Worm (Caenorhabditis elegans) whole organism, L4 larva: ENCODE data around the gene T05A7.1.

ENCODE experiments used
- F10B5.3 ChIP-seq: sonication (generic microtip); optimal IDR thresholded peaks from 2 replicates; lab custom pipeline; 2016; ENCODE audit warnings: mild to moderate bottlenecking, missing genetic modification characterization, missing compliant biosample characterization
- F44E2.7 ChIP-seq: fragments of 200-800 bp; sonication (Bioruptor generic); IDR thresholded peaks from 2 replicates; pipeline ENCODE4 v2.1.2; 2022; ENCODE audit warnings: missing genetic modification characterization, missing compliant biosample characterization
- F49E8.2 ChIP-seq: sonication (generic microtip); optimal IDR thresholded peaks from 2 replicates; lab custom pipeline; 2016; ENCODE audit warnings: missing compliant biosample characterization, mild to moderate bottlenecking, missing genetic modification characterization, borderline replicate concordance
- T20F7.1 ChIP-seq: fragments of 200-800 bp; sonication (Bioruptor generic); optimal IDR thresholded peaks from 2 replicates; lab custom pipeline; 2018; ENCODE audit warnings: mild to moderate bottlenecking, missing genetic modification characterization, missing compliant biosample characterization
- Y105C5A.15 ChIP-seq: fragments of 200-800 bp; sonication (Bioruptor generic); IDR thresholded peaks from 2 replicates; pipeline ENCODE4 v1.3.6; 2022; ENCODE audit warnings: missing genetic modification characterization, missing compliant biosample characterization
- Y48G9A.11 ChIP-seq: fragments of 200-800 bp; sonication (Bioruptor generic); IDR thresholded peaks from 2 replicates; pipeline ENCODE4 v1.3.6; 2022; ENCODE audit warnings: missing genetic modification reagents, missing genetic modification characterization, missing compliant biosample characterization
- Y75B8A.6 ChIP-seq: fragments of 200-800 bp; sonication (Bioruptor generic); IDR thresholded peaks from 2 replicates; pipeline ENCODE4 v1.3.6; 2022; ENCODE audit warnings: missing genetic modification reagents, missing genetic modification characterization, missing compliant biosample characterization
- arid-1 ChIP-seq: fragments of 200-800 bp; sonication (Bioruptor generic); conservative IDR thresholded peaks from 2 replicates; pipeline ENCODE4 v1.3.6; 2022; ENCODE audit warnings: missing genetic modification reagents, missing genetic modification characterization, missing compliant biosample characterization
- ceh-44 ChIP-seq: fragments of 200-800 bp; sonication (Bioruptor generic); IDR thresholded peaks from 2 replicates; pipeline ENCODE4 v1.3.6; 2022; ENCODE audit warnings: missing genetic modification reagents, missing genetic modification characterization, missing compliant biosample characterization
- ceh-62 ChIP-seq: sonication (generic microtip); optimal IDR thresholded peaks from 2 replicates; lab custom pipeline; 2017; ENCODE audit warnings: missing biosample characterization, missing genetic modification characterization
- cey-2 ChIP-seq: sonication (generic microtip); optimal IDR thresholded peaks from 3 replicates; lab custom pipeline; 2017; ENCODE audit warnings: missing genetic modification characterization, mild to moderate bottlenecking, missing compliant biosample characterization, antibody characterized with exemption, borderline replicate concordance; ENCODE audit not compliant: insufficient read depth
- daf-12 ChIP-seq: fragments of 150-350 bp; optimal IDR thresholded peaks from 2 replicates; lab custom pipeline; 2014; ENCODE audit warnings: missing biosample characterization, missing genetic modification reagents, missing genetic modification characterization
- daf-16 ChIP-seq, 3 experiments: sonication (generic microtip); optimal IDR thresholded peaks; 2 replicates each; lab custom pipeline; 2016 to 2017; ENCODE audit warnings: missing genetic modification characterization in 3 of 3, missing genetic modification reagents in 3 of 3, mild to moderate bottlenecking in 2 of 3, missing compliant biosample characterization in 2 of 3, missing biosample characterization in 1 of 3, moderate library complexity in 1 of 3
- dmd-6 ChIP-seq: fragments of 200-800 bp; sonication (Bioruptor generic); IDR thresholded peaks from 2 replicates; pipeline ENCODE4 v1.3.6; 2022; ENCODE audit warnings: missing genetic modification reagents, missing genetic modification characterization, missing compliant biosample characterization
- duxl-1 ChIP-seq: sonication (generic microtip); optimal IDR thresholded peaks from 2 replicates; lab custom pipeline; 2016; ENCODE audit warnings: mild to moderate bottlenecking, missing genetic modification characterization, moderate library complexity, missing compliant biosample characterization; ENCODE audit not compliant: poor library complexity
- dve-1 ChIP-seq: sonication (generic microtip); optimal IDR thresholded peaks from 2 replicates; lab custom pipeline; 2017; ENCODE audit warnings: antibody characterized with exemption, mild to moderate bottlenecking, missing genetic modification characterization, missing compliant biosample characterization; ENCODE audit not compliant: insufficient read depth
- egl-27 ChIP-seq: sonication (generic microtip); optimal IDR thresholded peaks from 3 replicates; lab custom pipeline; 2017; ENCODE audit warnings: missing biosample characterization, missing genetic modification reagents, missing genetic modification characterization
- gei-8 ChIP-seq: fragments of 200-800 bp; sonication (Bioruptor generic); optimal IDR thresholded peaks from 2 replicates; lab custom pipeline; 2018; ENCODE audit warnings: mild to moderate bottlenecking, missing genetic modification characterization, missing compliant biosample characterization
- hmg-1.1 ChIP-seq: fragments of 200-800 bp; sonication (Bioruptor generic); IDR thresholded peaks from 2 replicates; pipeline ENCODE4 v1.3.6; 2022; ENCODE audit warnings: missing genetic modification reagents, missing genetic modification characterization, missing compliant biosample characterization
- jun-1 ChIP-seq: fragments of 150-350 bp; optimal IDR thresholded peaks from 2 replicates; lab custom pipeline; 2014; ENCODE audit warnings: missing biosample characterization, missing genetic modification reagents, missing genetic modification characterization
- lim-7 ChIP-seq: fragments of 200-800 bp; sonication (Bioruptor generic); IDR thresholded peaks from 2 replicates; pipeline ENCODE4 v1.3.6; 2022; ENCODE audit warnings: missing genetic modification characterization, missing compliant biosample characterization
- lin-38 ChIP-seq: fragments of 200-800 bp; sonication (Bioruptor generic); IDR thresholded peaks from 2 replicates; pipeline ENCODE4 v1.3.6; 2022; ENCODE audit warnings: missing genetic modification reagents, missing genetic modification characterization, missing compliant biosample characterization
- lin-39 ChIP-seq: fragments of 150-350 bp; optimal IDR thresholded peaks from 2 replicates; lab custom pipeline; 2014; ENCODE audit warnings: missing biosample characterization, missing genetic modification reagents, missing genetic modification characterization
- lsy-2 ChIP-seq, 2 experiments: fragments of 150-350 bp in 1 of 2; sonication (generic microtip) in 1 of 2; optimal IDR thresholded peaks; 2 replicates each; lab custom pipeline; 2014 to 2017; ENCODE audit warnings: missing biosample characterization in 2 of 2, missing genetic modification characterization in 2 of 2
- mep-1 ChIP-seq: fragments of 150-350 bp; sonication (generic microtip); optimal IDR thresholded peaks from 3 replicates; lab custom pipeline; 2014; ENCODE audit warnings: missing biosample characterization, missing genetic modification characterization
- mes-2 ChIP-seq: sonication (generic microtip); optimal IDR thresholded peaks from 2 replicates; lab custom pipeline; 2016; ENCODE audit warnings: missing genotype, mild to moderate bottlenecking, missing genetic modification characterization, missing compliant biosample characterization; ENCODE audit not compliant: poor library complexity, severe bottlenecking
- nhr-102 ChIP-seq: sonication (generic microtip); optimal IDR thresholded peaks from 2 replicates; lab custom pipeline; 2016; ENCODE audit warnings: mild to moderate bottlenecking, missing genetic modification characterization, moderate library complexity, missing compliant biosample characterization
- nhr-237 ChIP-seq: sonication (generic microtip); optimal IDR thresholded peaks from 2 replicates; lab custom pipeline; 2017; ENCODE audit warnings: missing biosample characterization, missing genetic modification characterization
- nhr-42 ChIP-seq: fragments of 200-800 bp; sonication (Bioruptor generic); IDR thresholded peaks from 2 replicates; pipeline ENCODE4 v1.3.6; 2022; ENCODE audit warnings: missing genetic modification characterization, missing compliant biosample characterization
- php-3 ChIP-seq: fragments of 200-800 bp; sonication (Bioruptor generic); IDR thresholded peaks from 2 replicates; pipeline ENCODE4 v1.3.6; 2022; ENCODE audit warnings: missing genetic modification reagents, missing genetic modification characterization, missing compliant biosample characterization
- saeg-2 ChIP-seq: fragments of 200-800 bp; sonication (Bioruptor generic); IDR thresholded peaks from 2 replicates; pipeline ENCODE4 v1.3.6; 2022; ENCODE audit warnings: missing genetic modification reagents, missing genetic modification characterization, missing compliant biosample characterization
- sdz-12 ChIP-seq: fragments of 200-800 bp; sonication (Bioruptor generic); optimal IDR thresholded peaks from 2 replicates; lab custom pipeline; 2018; ENCODE audit warnings: mild to moderate bottlenecking, missing genetic modification characterization, missing compliant biosample characterization
- snpc-4 ChIP-seq: fragments of 150-350 bp; optimal IDR thresholded peaks from 2 replicates; lab custom pipeline; 2014; ENCODE audit warnings: missing biosample characterization, missing genetic modification characterization
- spr-3 ChIP-seq: fragments of 200-800 bp; sonication (Bioruptor generic); optimal IDR thresholded peaks from 2 replicates; lab custom pipeline; 2018; ENCODE audit warnings: mild to moderate bottlenecking, missing genetic modification characterization, missing compliant biosample characterization
- tra-1 ChIP-seq: fragments of 200-800 bp; sonication (Bioruptor generic); IDR thresholded peaks from 2 replicates; pipeline ENCODE4 v1.3.6; 2022; ENCODE audit warnings: missing genetic modification reagents, missing genetic modification characterization, missing compliant biosample characterization
- unc-62 ChIP-seq, 3 experiments: fragments of 150-350 bp in 1 of 3; sonication (generic microtip); optimal IDR thresholded peaks in 2 of 3; peaks in 1 of 3; 1 replicate in 1 of 3; 2 replicates in 2 of 3; lab custom pipeline; 2014 to 2017; ENCODE audit warnings: missing biosample characterization in 3 of 3, missing genetic modification characterization in 3 of 3, missing genetic modification reagents in 3 of 3, missing genotype in 1 of 3
- vab-7 ChIP-seq: fragments of 200-800 bp; sonication (Bioruptor generic); IDR thresholded peaks from 2 replicates; pipeline ENCODE4 v1.3.6; 2022; ENCODE audit warnings: missing genetic modification reagents, missing genetic modification characterization, missing compliant biosample characterization
- zag-1 ChIP-seq: fragments of 150-350 bp; optimal IDR thresholded peaks from 2 replicates; lab custom pipeline; 2014; ENCODE audit warnings: missing biosample characterization, missing genetic modification characterization
- zfp-2 ChIP-seq: sonication (generic microtip); optimal IDR thresholded peaks from 2 replicates; lab custom pipeline; 2016; ENCODE audit warnings: mild to moderate bottlenecking, missing genetic modification characterization, missing compliant biosample characterization
- zfp-3 ChIP-seq: fragments of 200-800 bp; sonication (Bioruptor generic); conservative IDR thresholded peaks from 2 replicates; pipeline ENCODE4 v1.3.6; 2022; ENCODE audit warnings: missing genetic modification reagents, missing genetic modification characterization, missing compliant biosample characterization
- zip-11 ChIP-seq: fragments of 200-800 bp; sonication (Bioruptor generic); IDR thresholded peaks from 2 replicates; pipeline ENCODE4 v1.3.6; 2022; ENCODE audit warnings: missing genetic modification characterization, missing compliant biosample characterization
- zip-2 ChIP-seq: fragments of 150-350 bp; optimal IDR thresholded peaks from 2 replicates; lab custom pipeline; 2014; ENCODE audit warnings: missing biosample characterization, missing genetic modification characterization

Gene T05A7.1

ce11 chrII:4710120-4710519 lies 32.1 kb downstream of the T05A7.1 start, which contains the start of gene tag-151 (continued):
- peak in 1 of 2 experiments; percentile 54 for TF ChIP-seq daf-16 (GFP tag; optimal IDR thresholded peaks at IDR 0.05; lab: Kevin White, UChicago)
- no peak for TF ChIP-seq daf-16 (tag; optimal IDR thresholded peaks at IDR 0.05; lab: Kevin White, UChicago)
- no peak for TF ChIP-seq tra-1
- no peak for TF ChIP-seq ceh-62 (tag; lab: Kevin White, UChicago)
- peak; percentile 77 for TF ChIP-seq nhr-102 (tag; lab: Kevin White, UChicago)
- TF ChIP-seq hmg-1.1 (GFP tag; lab: Robert Waterston, UW) = no peak
- TF ChIP-seq sdz-12 (GFP tag; lab: Kevin White, UChicago) = no peak
- TF ChIP-seq mes-2 (tag; lab: Kevin White, UChicago) = no peak
- no peak for TF ChIP-seq Y105C5A.15 (GFP tag; lab: Robert Waterston, UW)
- TF ChIP-seq duxl-1 (tag; lab: Kevin White, UChicago) = no peak
- no peak for TF ChIP-seq zag-1 (tag; lab: Kevin White, UChicago)
- peak; percentile 58 for TF ChIP-seq spr-3 (GFP tag; lab: Kevin White, UChicago)
- TF ChIP-seq F49E8.2 (tag; lab: Kevin White, UChicago) = no peak
- no peak for TF ChIP-seq jun-1 (tag; lab: Kevin White, UChicago)
- TF ChIP-seq zfp-3 = no peak
- TF ChIP-seq dmd-6 (GFP tag; lab: Robert Waterston, UW) = no peak
- TF ChIP-seq lsy-2 (tag; optimal IDR thresholded peaks at IDR 0.05; lab: Kevin White, UChicago) = peak in 1 of 2 experiments; percentile 41
- TF ChIP-seq cey-2 (tag; lab: Kevin White, UChicago) = no peak
- TF ChIP-seq F10B5.3 (tag; lab: Kevin White, UChicago) = peak; percentile 54
- peak; percentile 65 for TF ChIP-seq lin-38 (GFP tag; lab: Robert Waterston, UW)
- TF ChIP-seq zip-11 (GFP tag; lab: Robert Waterston, UW) = no peak
- 0 out of 2 replicates have a peak, but pooled peaks have one; percentile 25 for TF ChIP-seq saeg-2 (GFP tag; lab: Robert Waterston, UW)
- TF ChIP-seq nhr-42 (GFP tag; lab: Robert Waterston, UW) = no peak
- TF ChIP-seq lin-39 (tag; lab: Kevin White, UChicago) = no peak
- TF ChIP-seq Y75B8A.6 (GFP tag; lab: Robert Waterston, UW) = no peak
- no peak for TF ChIP-seq zfp-2
- TF ChIP-seq arid-1 (GFP tag; lab: Robert Waterston, UW) = peak; percentile 56; the same call in 1 of the 2 replicates
- TF ChIP-seq egl-27 (tag; lab: Kevin White, UChicago) = no peak
- TF ChIP-seq gei-8 = no peak
- no peak for TF ChIP-seq daf-12 (tag; lab: Kevin White, UChicago)
- TF ChIP-seq ceh-44 (GFP tag; lab: Robert Waterston, UW) = no peak
- peak; percentile 24; the same call in 1 of the 2 replicates for TF ChIP-seq Y48G9A.11 (GFP tag; lab: Robert Waterston, UW)
- peak; percentile 3 for TF ChIP-seq dve-1 (tag; lab: Kevin White, UChicago)
- peak; percentile 54 for TF ChIP-seq zip-2 (tag; lab: Kevin White, UChicago)
- TF ChIP-seq php-3 (GFP tag; lab: Robert Waterston, UW) = no peak
- no peak for TF ChIP-seq F44E2.7 (GFP tag; lab: Robert Waterston, UW)
- no peak for TF ChIP-seq nhr-237 (tag; lab: Kevin White, UChicago)
- TF ChIP-seq snpc-4 = no peak
- TF ChIP-seq lim-7 (GFP tag; lab: Robert Waterston, UW) = 0 out of 2 replicates have a peak, but pooled peaks have one; percentile 22
- TF ChIP-seq, all 104 proteins: peak for 14

- TF ChIP-seq mep-1 (tag; lab: Kevin White, UChicago) = no peak
- peak in 1 of 2 experiments; percentile 96 for TF ChIP-seq unc-62 (GFP tag; optimal IDR thresholded peaks at IDR 0.05 in 1 of 2; lab: Kevin White, UChicago)
- TF ChIP-seq unc-62 (tag; optimal IDR thresholded peaks at IDR 0.05; lab: Kevin White, UChicago) = no peak
- TF ChIP-seq vab-7 (GFP tag; lab: Robert Waterston, UW) = no peak
- no peak for TF ChIP-seq F10B5.3 (tag; lab: Kevin White, UChicago)
- no peak for TF ChIP-seq T20F7.1 (GFP tag; lab: Kevin White, UChicago)
Measured at ce11 chrII:4710813-4711212, 32.8 kb downstream of the T05A7.1 start.
